Fruit fly (Drosophila melanogaster): Measurements from ENCODE around the gene CG3815.
A peak's percentile ranks its signal among the peaks of the same experiment; 100 is the strongest.

CG3815 gene

dm6 chrX:6279629-6280073, 15.5 kb upstream of the CG3815 start, which contains the start of gene Ubi-p5E:
Ubi-p5E (minus strand) TSS chrX:6279647.
- TF ChIP-seq Hr78 (GFP tag; optimal IDR thresholded peaks at IDR 0.05) (no peak), sage (GFP tag; optimal IDR thresholded peaks at IDR 0.05) (no peak), OdsH (GFP tag; optimal IDR thresholded peaks at IDR 0.05) (no peak), Vsx2 (GFP tag; optimal IDR thresholded peaks at IDR 0.05; ENCODE audit: partially characterized antibody) (no peak), Hr83 (GFP tag; optimal IDR thresholded peaks at IDR 0.05; ENCODE audit: poor library complexity, severe bottlenecking) (peak; percentile 46), Abd-B (GFP tag; optimal IDR thresholded peaks at IDR 0.05) (no peak)

dm6 chrX:6283470-6283869, 11.7 kb upstream of the CG3815 start, which contains the start of gene CG11700:
CG11700 (minus strand) TSS chrX:6283575.
- TF ChIP-seq Rel (GFP tag; optimal IDR thresholded peaks at IDR 0.05) (no peak), Rel (tag; optimal IDR thresholded peaks at IDR 0.05) (peak; percentile 43), sv (GFP tag; optimal IDR thresholded peaks at IDR 0.05) (no peak)

DNA sequence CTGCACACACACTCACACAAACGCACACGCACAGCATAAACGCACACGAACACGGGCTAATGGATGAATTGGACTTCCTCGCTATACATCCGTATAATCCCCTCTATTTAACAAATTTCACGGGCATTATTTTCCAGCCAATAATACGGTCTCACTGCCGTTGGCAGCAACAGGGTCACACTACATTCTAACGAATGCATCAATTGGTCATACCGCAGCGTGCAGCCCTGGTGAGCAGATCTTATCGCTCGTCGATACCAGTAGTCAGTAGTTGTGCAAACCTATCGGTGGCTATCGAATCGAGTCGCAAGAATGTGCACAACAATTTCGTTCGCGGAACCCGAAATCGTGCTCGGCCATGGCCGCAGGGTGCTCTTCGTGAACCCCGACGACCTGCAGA, 7.3 kb upstream of the CG3815 start, which contains the start of the genes Top3beta and wuho:
Gene Top3beta (minus strand): TSS at position 149 of the 400 bp plus-strand sequence.
Gene wuho (plus strand): TSS at position 259 of the 400 bp plus-strand sequence.
- TF ChIP-seq usp (GFP tag; optimal IDR thresholded peaks at IDR 0.05) (no peak), h (GFP tag; optimal IDR thresholded peaks at IDR 0.05) (peak; percentile 63), sv (GFP tag; optimal IDR thresholded peaks at IDR 0.05) (peak; percentile 16), Vsx2 (GFP tag; optimal IDR thresholded peaks at IDR 0.05; ENCODE audit: partially characterized antibody) (no peak), woc (GFP tag; optimal IDR thresholded peaks at IDR 0.05) (no peak), pan (optimal IDR thresholded peaks at IDR 0.05) (no peak), Dif (GFP tag; optimal IDR thresholded peaks at IDR 0.05; ENCODE audit: partially characterized antibody) (peak; percentile 22), tai (GFP tag; optimal IDR thresholded peaks at IDR 0.05) (no peak), sage (GFP tag; optimal IDR thresholded peaks at IDR 0.05) (no peak), rgr (GFP tag; optimal IDR thresholded peaks at IDR 0.05) (peak; percentile 68), OdsH (GFP tag; optimal IDR thresholded peaks at IDR 0.05) (peak; percentile 29), fru (GFP tag; optimal IDR thresholded peaks at IDR 0.05) (no peak), psq (GFP tag; optimal IDR thresholded peaks at IDR 0.05) (peak; percentile 19), Sp1 (GFP tag; optimal IDR thresholded peaks at IDR 0.05) (peak; percentile 44), dsf (GFP tag; optimal IDR thresholded peaks at IDR 0.05; ENCODE audit: borderline replicate concordance) (no peak), Abd-B (GFP tag; optimal IDR thresholded peaks at IDR 0.05) (no peak), Hr83 (GFP tag; optimal IDR thresholded peaks at IDR 0.05; ENCODE audit: poor library complexity, severe bottlenecking) (peak; percentile 1), Rel (GFP tag; optimal IDR thresholded peaks at IDR 0.05) (no peak), Rel (tag; optimal IDR thresholded peaks at IDR 0.05) (peak; percentile 99), ey (GFP tag; optimal IDR thresholded peaks at IDR 0.05) (peak; percentile 37), HLH106 (tag; optimal IDR thresholded peaks at IDR 0.05) (peak; percentile 41), Jra (GFP tag; optimal IDR thresholded peaks at IDR 0.05) (no peak), Myc (optimal IDR thresholded peaks at IDR 0.05) (peak; percentile 24)

DNA sequence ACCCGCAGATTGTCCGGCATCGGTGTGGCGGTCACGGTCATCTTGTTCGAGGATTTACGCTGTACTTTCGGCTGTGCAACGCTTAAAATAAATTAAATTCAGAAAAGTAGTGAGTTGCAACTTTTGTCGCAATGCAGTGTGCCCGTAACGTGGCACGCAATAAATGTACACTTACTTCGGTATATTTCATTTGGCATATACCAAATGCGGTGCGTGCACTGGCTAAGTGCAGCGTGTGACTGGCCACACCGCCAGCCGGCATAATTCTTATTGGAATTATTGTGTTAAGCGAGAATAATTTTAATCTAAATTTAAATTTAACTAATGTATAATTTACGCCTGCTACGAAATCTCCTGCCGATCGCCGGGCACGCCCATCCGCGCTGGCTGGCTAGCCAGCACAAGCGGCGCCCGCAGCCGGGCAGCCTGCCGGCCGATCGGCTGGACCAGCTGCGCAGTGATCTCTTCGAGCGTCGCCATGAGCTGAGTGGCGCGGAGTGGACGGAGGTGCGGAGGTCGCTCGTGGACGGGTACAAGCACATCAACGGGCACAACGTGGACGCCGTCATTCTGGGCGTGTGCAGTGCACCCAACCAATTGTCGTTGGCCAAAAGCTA, 4.0 kb upstream of the CG3815 start, which contains the start of the genes Rpt4 and mldr:
Gene Rpt4 (minus strand): TSS at position 163 of the 617 bp plus-strand sequence.
Gene mldr (plus strand): TSS at position 221 of the 617 bp plus-strand sequence.
- TF ChIP-seq Hr83 (GFP tag; optimal IDR thresholded peaks at IDR 0.05; ENCODE audit: poor library complexity, severe bottlenecking) (peak; percentile 5), lola (GFP tag; optimal IDR thresholded peaks at IDR 0.05) (no peak), woc (GFP tag; optimal IDR thresholded peaks at IDR 0.05) (no peak), Rel (GFP tag; optimal IDR thresholded peaks at IDR 0.05) (no peak), Rel (tag; optimal IDR thresholded peaks at IDR 0.05) (peak; percentile 53), pan (optimal IDR thresholded peaks at IDR 0.05) (no peak), Sp1 (GFP tag; optimal IDR thresholded peaks at IDR 0.05) (peak; percentile 18), psq (GFP tag; optimal IDR thresholded peaks at IDR 0.05) (no peak), Hr78 (GFP tag; optimal IDR thresholded peaks at IDR 0.05) (no peak)

dm6 chrX:6294243-6294642, 946 bp upstream of the CG3815 start, which contains the start of gene CG15892:
CG15892 (minus strand) TSS chrX:6294343.
- no peak for TF ChIP-seq Sp1 (GFP tag; optimal IDR thresholded peaks at IDR 0.05)
- no peak for TF ChIP-seq Dfd (GFP tag; optimal IDR thresholded peaks at IDR 0.05)
- TF ChIP-seq h (GFP tag; optimal IDR thresholded peaks at IDR 0.05): no peak
- no peak for TF ChIP-seq CG9705 (GFP tag; optimal IDR thresholded peaks at IDR 0.05)
- no peak for TF ChIP-seq Hr78 (GFP tag; optimal IDR thresholded peaks at IDR 0.05)
- TF ChIP-seq rgr (GFP tag; optimal IDR thresholded peaks at IDR 0.05): no peak
- no peak for TF ChIP-seq sage (GFP tag; optimal IDR thresholded peaks at IDR 0.05)
- TF ChIP-seq dsf (GFP tag; optimal IDR thresholded peaks at IDR 0.05; ENCODE audit: borderline replicate concordance): no peak
- no peak for TF ChIP-seq CrebA (GFP tag; optimal IDR thresholded peaks at IDR 0.05; ENCODE audit: borderline replicate concordance)
- no peak for TF ChIP-seq Vsx2 (GFP tag; optimal IDR thresholded peaks at IDR 0.05; ENCODE audit: partially characterized antibody)
- TF ChIP-seq Abd-B (GFP tag; optimal IDR thresholded peaks at IDR 0.05): no peak
- TF ChIP-seq tai (GFP tag; optimal IDR thresholded peaks at IDR 0.05): no peak
- TF ChIP-seq psq (GFP tag; optimal IDR thresholded peaks at IDR 0.05): no peak
- no peak for TF ChIP-seq Dif (GFP tag; optimal IDR thresholded peaks at IDR 0.05; ENCODE audit: partially characterized antibody)
- no peak for TF ChIP-seq lola (GFP tag; optimal IDR thresholded peaks at IDR 0.05)
- no peak for TF ChIP-seq HLH106 (tag; optimal IDR thresholded peaks at IDR 0.05)
- TF ChIP-seq sv (GFP tag; optimal IDR thresholded peaks at IDR 0.05): no peak
- TF ChIP-seq foxo (GFP tag; optimal IDR thresholded peaks at IDR 0.05): no peak
- TF ChIP-seq Mio (GFP tag; optimal IDR thresholded peaks at IDR 0.05): no peak
- no peak for TF ChIP-seq jim (GFP tag; optimal IDR thresholded peaks at IDR 0.05)
